Worm (Caenorhabditis elegans): ENCODE results near the gene npp-24.

DNA sequence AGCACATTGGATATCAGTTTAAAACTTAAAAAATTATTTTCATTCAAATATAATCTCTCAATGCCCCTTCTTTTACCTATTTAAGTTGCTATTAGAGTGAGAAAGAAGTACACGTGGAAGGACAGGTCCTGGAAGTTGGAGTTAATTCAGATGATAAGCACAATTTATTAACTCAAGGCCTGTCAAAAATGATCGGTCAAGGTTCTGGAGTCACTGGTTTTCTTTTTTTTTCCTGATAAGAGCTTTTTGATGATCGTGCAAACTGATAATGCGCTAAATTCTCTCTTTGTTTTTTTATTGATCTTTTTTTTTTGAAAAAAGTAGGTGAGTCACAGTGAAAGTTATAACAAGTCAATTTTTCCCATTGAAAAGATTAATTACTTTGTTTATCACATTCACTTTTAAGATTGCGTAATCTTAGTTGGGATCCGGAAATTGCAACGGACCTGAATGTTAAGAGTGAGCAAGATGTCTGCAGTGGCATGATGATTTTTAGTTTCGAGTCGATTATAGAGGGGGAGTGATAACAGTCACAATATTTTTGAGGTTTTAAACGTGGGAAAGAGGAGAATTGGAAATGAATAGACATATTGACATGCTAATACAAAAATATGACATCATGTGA, 6.9 kb downstream of the npp-24 start:
- no peak for TF ChIP-seq nhr-11 (tag; optimal IDR thresholded peaks at IDR 0.05)
- TF ChIP-seq lir-3 (tag; optimal IDR thresholded peaks at IDR 0.05; ENCODE audit: poor library complexity): no peak
- no peak for TF ChIP-seq elt-3 (tag; optimal IDR thresholded peaks at IDR 0.05)
- no peak for TF ChIP-seq lin-15B (tag; optimal IDR thresholded peaks at IDR 0.05)
- no peak for TF ChIP-seq nhr-12 (tag; optimal IDR thresholded peaks at IDR 0.05)
- no peak for TF ChIP-seq ztf-11 (tag; optimal IDR thresholded peaks at IDR 0.05)
- no peak for TF ChIP-seq lin-39 (tag; optimal IDR thresholded peaks at IDR 0.05)
- TF ChIP-seq fos-1 (tag; optimal IDR thresholded peaks at IDR 0.05): no peak
- TF ChIP-seq nhr-237 (tag; optimal IDR thresholded peaks at IDR 0.05): no peak
- no peak for TF ChIP-seq fkh-4 (tag; optimal IDR thresholded peaks at IDR 0.05; ENCODE audit: borderline replicate concordance)
- TF ChIP-seq mab-9 (GFP tag; IDR thresholded peaks at IDR 0.05): no peak
- no peak for TF ChIP-seq fkh-10 (GFP tag; optimal IDR thresholded peaks at IDR 0.05)
